Worm (Caenorhabditis elegans) whole organism, L3 larva: ENCODE data around the gene ZK742.4.

Experiments used
- R02D3.7 ChIP-seq: fragments of 150-350 bp; optimal IDR thresholded peaks from 2 replicates; lab custom pipeline; 2014; ENCODE audit warnings: missing biosample characterization, missing genetic modification characterization
- ZK546.5 ChIP-seq: sonication (generic microtip); optimal IDR thresholded peaks from 2 replicates; lab custom pipeline; 2017; ENCODE audit warnings: missing biosample characterization, missing genetic modification characterization
- aly-2 ChIP-seq: fragments of 150-350 bp; optimal IDR thresholded peaks from 2 replicates; lab custom pipeline; 2014; ENCODE audit warnings: missing biosample characterization, missing genetic modification characterization
- ama-1 ChIP-seq: fragments of 150-350 bp; optimal IDR thresholded peaks from 2 replicates; lab custom pipeline; 2018
- ceh-16 ChIP-seq: sonication (generic microtip); optimal IDR thresholded peaks from 2 replicates; lab custom pipeline; 2017; ENCODE audit warnings: missing biosample characterization, missing genetic modification characterization
- ceh-28 ChIP-seq: fragments of 150-350 bp; optimal IDR thresholded peaks from 2 replicates; lab custom pipeline; 2014; ENCODE audit warnings: missing biosample characterization, missing genetic modification reagents, missing genetic modification characterization
- ceh-82 ChIP-seq: fragments of 150-350 bp; optimal IDR thresholded peaks from 2 replicates; lab custom pipeline; 2014; ENCODE audit warnings: missing biosample characterization, missing genetic modification characterization
- ceh-9 ChIP-seq: sonication (generic microtip); optimal IDR thresholded peaks from 2 replicates; lab custom pipeline; 2018; ENCODE audit warnings: missing biosample characterization, missing genetic modification characterization
- daf-12 ChIP-seq: fragments of 150-350 bp; optimal IDR thresholded peaks from 2 replicates; lab custom pipeline; 2014; ENCODE audit warnings: missing biosample characterization, missing genetic modification reagents, missing genetic modification characterization
- egl-27 ChIP-seq: sonication (generic microtip); optimal IDR thresholded peaks from 4 replicates; lab custom pipeline; 2017; ENCODE audit warnings: missing biosample characterization, missing genetic modification reagents, missing genetic modification characterization
- egl-5 ChIP-seq: fragments of 150-350 bp; optimal IDR thresholded peaks from 2 replicates; lab custom pipeline; 2017; ENCODE audit warnings: missing biosample characterization, missing genetic modification reagents, missing genetic modification characterization, inconsistent platforms
- elt-1 ChIP-seq: fragments of 150-350 bp; optimal IDR thresholded peaks from 2 replicates; lab custom pipeline; 2014; ENCODE audit warnings: missing biosample characterization, missing genetic modification characterization
- elt-2 ChIP-seq: sonication (generic microtip); optimal IDR thresholded peaks from 2 replicates; lab custom pipeline; 2016; ENCODE audit warnings: missing genetic modification reagents, mild to moderate bottlenecking, missing genetic modification characterization, missing compliant biosample characterization
- elt-3 ChIP-seq, 3 experiments: fragments of 150-350 bp in 1 of 3; sonication (generic microtip) in 2 of 3; optimal IDR thresholded peaks; 2 replicates in 2 of 3; 4 replicates in 1 of 3; lab custom pipeline; 2014 to 2017; ENCODE audit warnings: missing biosample characterization in 3 of 3, missing genetic modification characterization in 3 of 3
- eor-1 ChIP-seq, 2 experiments: fragments of 150-350 bp; optimal IDR thresholded peaks; 2 replicates each; lab custom pipeline; 2014 to 2018; ENCODE audit warnings: missing biosample characterization in 2 of 2, missing genetic modification characterization in 2 of 2
- fkh-10 ChIP-seq: sonication (generic microtip); optimal IDR thresholded peaks from 2 replicates; lab custom pipeline; 2017; ENCODE audit warnings: missing biosample characterization, missing genetic modification reagents, missing genetic modification characterization
- fkh-2 ChIP-seq: fragments of 150-350 bp; optimal IDR thresholded peaks from 2 replicates; lab custom pipeline; 2014; ENCODE audit warnings: missing biosample characterization, missing genetic modification reagents, missing genetic modification characterization
- fos-1 ChIP-seq: fragments of 150-350 bp; optimal IDR thresholded peaks from 2 replicates; lab custom pipeline; 2014; ENCODE audit warnings: missing biosample characterization, missing genetic modification characterization
- hmg-11 ChIP-seq: sonication (generic microtip); optimal IDR thresholded peaks from 2 replicates; lab custom pipeline; 2016; ENCODE audit warnings: missing genetic modification characterization, missing compliant biosample characterization
- jun-1 ChIP-seq: fragments of 150-350 bp; optimal IDR thresholded peaks from 2 replicates; lab custom pipeline; 2014; ENCODE audit warnings: missing biosample characterization, missing genetic modification reagents, missing genetic modification characterization
- lin-15B ChIP-seq: fragments of 150-350 bp; optimal IDR thresholded peaks from 2 replicates; lab custom pipeline; 2014; ENCODE audit warnings: missing biosample characterization, missing genetic modification characterization
- lin-39 ChIP-seq: fragments of 150-350 bp; optimal IDR thresholded peaks from 2 replicates; lab custom pipeline; 2018; ENCODE audit warnings: missing biosample characterization, missing genetic modification reagents, missing genetic modification characterization
- lsy-12 ChIP-seq: sonication (generic microtip); optimal IDR thresholded peaks from 2 replicates; lab custom pipeline; 2016; ENCODE audit warnings: mild to moderate bottlenecking, missing genetic modification characterization, missing compliant biosample characterization
- mml-1 ChIP-seq: fragments of 150-350 bp; sonication (generic microtip); optimal IDR thresholded peaks from 3 replicates; lab custom pipeline; 2014; ENCODE audit warnings: missing biosample characterization, missing genetic modification characterization
- nfya-1 ChIP-seq: sonication (generic microtip); optimal IDR thresholded peaks from 2 replicates; lab custom pipeline; 2017; ENCODE audit warnings: missing genetic modification characterization, mild to moderate bottlenecking, missing compliant biosample characterization, antibody characterized with exemption, moderate library complexity; ENCODE audit not compliant: insufficient read depth
- nhr-11 ChIP-seq: fragments of 150-350 bp; optimal IDR thresholded peaks from 2 replicates; lab custom pipeline; 2014; ENCODE audit warnings: missing biosample characterization, missing genetic modification characterization
- nhr-12 ChIP-seq: fragments of 150-350 bp; optimal IDR thresholded peaks from 2 replicates; lab custom pipeline; 2014; ENCODE audit warnings: missing biosample characterization, missing genetic modification characterization
- nhr-23 ChIP-seq: fragments of 150-350 bp; optimal IDR thresholded peaks from 2 replicates; lab custom pipeline; 2014; ENCODE audit warnings: missing biosample characterization, missing genetic modification reagents, missing genetic modification characterization
- nhr-237 ChIP-seq: fragments of 150-350 bp; optimal IDR thresholded peaks from 2 replicates; lab custom pipeline; 2014; ENCODE audit warnings: missing biosample characterization, missing genetic modification characterization
- nhr-25 ChIP-seq: sonication (generic microtip); optimal IDR thresholded peaks from 2 replicates; lab custom pipeline; 2017; ENCODE audit warnings: missing biosample characterization, missing genetic modification characterization
- nhr-28 ChIP-seq: fragments of 150-350 bp; optimal IDR thresholded peaks from 2 replicates; lab custom pipeline; 2014; ENCODE audit warnings: missing biosample characterization, missing genetic modification characterization
- nhr-43 ChIP-seq: sonication (generic microtip); optimal IDR thresholded peaks from 2 replicates; lab custom pipeline; 2016; ENCODE audit warnings: mild to moderate bottlenecking, missing genetic modification characterization, missing compliant biosample characterization; ENCODE audit not compliant: poor library complexity, severe bottlenecking
- nhr-67 ChIP-seq: fragments of 150-350 bp; optimal IDR thresholded peaks from 2 replicates; lab custom pipeline; 2014; ENCODE audit warnings: missing biosample characterization, missing genetic modification characterization
- nhr-76 ChIP-seq: fragments of 150-350 bp; sonication (generic microtip); optimal IDR thresholded peaks from 5 replicates; lab custom pipeline; 2014; ENCODE audit warnings: missing biosample characterization, missing genetic modification characterization
- nhr-77 ChIP-seq: fragments of 150-350 bp; optimal IDR thresholded peaks from 2 replicates; lab custom pipeline; 2014; ENCODE audit warnings: missing biosample characterization, missing genetic modification characterization
- pha-4 ChIP-seq: fragments of 150-350 bp; optimal IDR thresholded peaks from 2 replicates; lab custom pipeline; 2014; ENCODE audit warnings: missing biosample characterization, missing genetic modification reagents, missing genetic modification characterization
- pqm-1 ChIP-seq: fragments of 150-350 bp; optimal IDR thresholded peaks from 2 replicates; lab custom pipeline; 2017; ENCODE audit warnings: missing biosample characterization, missing genetic modification characterization, inconsistent platforms
- sea-2 ChIP-seq: fragments of 150-350 bp; sonication (generic microtip); optimal IDR thresholded peaks from 4 replicates; lab custom pipeline; 2014; ENCODE audit warnings: missing biosample characterization, missing genetic modification reagents, missing genetic modification characterization
- skn-1 ChIP-seq: fragments of 150-350 bp; optimal IDR thresholded peaks from 2 replicates; lab custom pipeline; 2014; ENCODE audit warnings: missing biosample characterization, missing genetic modification characterization
- snpc-4 ChIP-seq: fragments of 150-350 bp; optimal IDR thresholded peaks from 2 replicates; lab custom pipeline; 2014; ENCODE audit warnings: missing biosample characterization, missing genetic modification characterization
- tbx-2 ChIP-seq: sonication (generic microtip); optimal IDR thresholded peaks from 2 replicates; lab custom pipeline; 2016; ENCODE audit warnings: mild to moderate bottlenecking, missing genetic modification characterization, missing compliant biosample characterization
- unc-39 ChIP-seq: sonication (generic microtip); optimal IDR thresholded peaks from 4 replicates; lab custom pipeline; 2017; ENCODE audit warnings: missing biosample characterization, missing genetic modification characterization
- unc-62 ChIP-seq: fragments of 150-350 bp; sonication (generic microtip); optimal IDR thresholded peaks from 4 replicates; lab custom pipeline; 2014; ENCODE audit warnings: missing biosample characterization, missing genetic modification reagents, missing genetic modification characterization
- zag-1 ChIP-seq: fragments of 150-350 bp; optimal IDR thresholded peaks from 2 replicates; lab custom pipeline; 2014; ENCODE audit warnings: missing biosample characterization, missing genetic modification characterization
- ztf-11 ChIP-seq: fragments of 150-350 bp; optimal IDR thresholded peaks from 2 replicates; lab custom pipeline; 2014; ENCODE audit warnings: missing biosample characterization, missing genetic modification characterization
- ztf-4 ChIP-seq: fragments of 150-350 bp; optimal IDR thresholded peaks from 2 replicates; lab custom pipeline; 2014; ENCODE audit warnings: missing biosample characterization, missing genetic modification characterization

The ZK742.4 gene

ce11 chrV:7778999-7779398, 32.6 kb downstream of the ZK742.4 start:
- TF ChIP-seq nhr-237 (tag; lab: Kevin White, UChicago) (no peak), R02D3.7 (no peak), snpc-4 (tag; lab: Kevin White, UChicago) (no peak), aly-2 (tag; lab: Kevin White, UChicago) (no peak), mml-1 (tag; lab: Kevin White, UChicago) (no peak), pqm-1 (no peak), tbx-2 (tag; lab: Kevin White, UChicago) (no peak), lsy-12 (no peak), nhr-23 (tag; lab: Kevin White, UChicago) (no peak), ztf-4 (no peak), ZK546.5 (tag; lab: Kevin White, UChicago) (no peak)
- TF ChIP-seq, all 47 proteins: peak for 0

ce11 chrV:7777098-7777497, 34.5 kb downstream of the ZK742.4 start, which contains the start of gene C26F1.3:
Gene C26F1.3 (plus strand): TSS chrV:7777300.
- TF ChIP-seq sea-2 (GFP tag; lab: Kevin White, UChicago) (no peak), ceh-82 (no peak), pha-4 (no peak), ceh-28 (tag; lab: Kevin White, UChicago) (no peak), skn-1 (tag; lab: Kevin White, UChicago) (no peak), nhr-77 (tag; lab: Kevin White, UChicago) (no peak), nhr-12 (tag; lab: Kevin White, UChicago) (no peak), jun-1 (tag; lab: Kevin White, UChicago) (no peak), nhr-11 (no peak), mml-1 (tag; lab: Kevin White, UChicago) (no peak), eor-1 (tag; optimal IDR thresholded peaks at IDR 0.05; lab: Kevin White, UChicago) (no peak), nhr-28 (tag; lab: Kevin White, UChicago) (no peak), nhr-67 (tag; lab: Kevin White, UChicago) (no peak), ceh-9 (tag; lab: Kevin White, UChicago) (no peak), ceh-16 (no peak), unc-62 (no peak)

DNA sequence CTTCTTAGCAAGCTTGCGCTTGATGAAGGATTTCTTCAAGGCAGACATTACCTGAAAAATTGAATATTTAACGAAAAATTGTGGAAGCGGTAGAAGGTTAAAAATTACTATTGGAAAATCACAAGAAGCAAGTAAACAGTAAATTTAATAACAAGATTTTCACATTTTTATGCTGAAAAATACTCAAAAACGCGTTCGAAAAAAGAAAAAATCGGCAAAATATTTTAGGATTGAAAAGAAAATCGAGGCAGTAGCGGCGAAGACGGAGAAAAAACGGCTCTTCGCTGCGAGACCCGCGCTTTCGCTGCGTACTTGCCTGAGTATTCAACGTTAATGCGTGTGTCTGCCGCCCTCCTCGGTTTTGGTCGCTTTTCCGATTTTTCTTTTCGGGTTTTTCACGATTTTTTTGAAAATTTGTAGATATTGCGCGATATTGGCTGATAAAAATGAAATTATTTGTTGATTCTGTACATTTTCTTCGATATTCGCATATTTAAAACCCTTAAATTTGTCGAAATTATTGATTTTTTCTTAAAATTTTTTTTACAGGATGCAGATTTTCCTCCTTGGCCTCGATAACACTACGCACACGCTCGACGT, 35.5 kb downstream of the ZK742.4 start, which contains the start of the genes rpl-39 and rps-30:
TSS of gene rpl-39 (minus strand) at position 51 of the 600 bp plus-strand sequence.
TSS of gene rps-30 (plus strand) at position 550 of the 600 bp plus-strand sequence.
- peak; percentile 73 for TF ChIP-seq skn-1 (tag; lab: Kevin White, UChicago)
- peak; percentile 92 for TF ChIP-seq nfya-1 (tag; lab: Kevin White, UChicago)
- peak; percentile 91 for TF ChIP-seq R02D3.7
- peak; percentile 66 for TF ChIP-seq jun-1 (tag; lab: Kevin White, UChicago)
- TF ChIP-seq pqm-1 = peak; percentile 69
- peak; percentile 59 for TF ChIP-seq ama-1 (lab: Kevin White, UChicago)
- no peak for TF ChIP-seq nhr-12 (tag; lab: Kevin White, UChicago)
- no peak for TF ChIP-seq ztf-4
- no peak for TF ChIP-seq ceh-9 (tag; lab: Kevin White, UChicago)
- peak; percentile 70 for TF ChIP-seq lsy-12
- TF ChIP-seq pha-4 = peak; percentile 94
- peak; percentile 19 for TF ChIP-seq fkh-10 (GFP tag; lab: Kevin White, UChicago)
- TF ChIP-seq elt-2 (tag; lab: Kevin White, UChicago) = peak; percentile 65
- TF ChIP-seq elt-1 (tag; lab: Kevin White, UChicago) = peak; percentile 25
- no peak for TF ChIP-seq sea-2 (GFP tag; lab: Kevin White, UChicago)
- TF ChIP-seq hmg-11 (tag; lab: Kevin White, UChicago) = peak; percentile 89
- peak; percentile 88 for TF ChIP-seq nhr-23 (tag; lab: Kevin White, UChicago)
- TF ChIP-seq nhr-77 (tag; lab: Kevin White, UChicago) = peak; percentile 54
- peak; percentile 77 for TF ChIP-seq ceh-82
- TF ChIP-seq zag-1 (tag; lab: Kevin White, UChicago) = no peak
- TF ChIP-seq nhr-237 (tag; lab: Kevin White, UChicago) = no peak
- peak; percentile 91 for TF ChIP-seq lin-15B (tag; lab: Kevin White, UChicago)
- TF ChIP-seq ztf-11 (tag; lab: Kevin White, UChicago) = no peak
- TF ChIP-seq egl-27 (tag; lab: Kevin White, UChicago) = no peak
- TF ChIP-seq mml-1 (tag; lab: Kevin White, UChicago) = no peak
- TF ChIP-seq ZK546.5 (tag; lab: Kevin White, UChicago) = no peak
- TF ChIP-seq unc-39 = no peak
- no peak for TF ChIP-seq daf-12 (tag; lab: Kevin White, UChicago)
- no peak for TF ChIP-seq eor-1 (tag; optimal IDR thresholded peaks at IDR 0.05; lab: Kevin White, UChicago)
- TF ChIP-seq nhr-28 (tag; lab: Kevin White, UChicago) = no peak
- TF ChIP-seq egl-5 (tag; lab: Kevin White, UChicago) = no peak
- peak; percentile 93 for TF ChIP-seq lin-39 (tag; lab: Kevin White, UChicago)
- TF ChIP-seq aly-2 (tag; lab: Kevin White, UChicago) = no peak
- no peak for TF ChIP-seq fos-1
- peak; percentile 43 for TF ChIP-seq ceh-28 (tag; lab: Kevin White, UChicago)
- no peak for TF ChIP-seq fkh-2 (tag; lab: Kevin White, UChicago)
- peak; percentile 88 for TF ChIP-seq nhr-25
- TF ChIP-seq ceh-16 = no peak
- no peak for TF ChIP-seq nhr-67 (tag; lab: Kevin White, UChicago)
- no peak for TF ChIP-seq nhr-76 (tag; lab: Kevin White, UChicago)
- TF ChIP-seq tbx-2 (tag; lab: Kevin White, UChicago) = peak; percentile 41
- no peak for TF ChIP-seq unc-62
- peak in 1 of 3 experiments; percentile 77 for TF ChIP-seq elt-3 (tag; optimal IDR thresholded peaks at IDR 0.05; lab: Kevin White, UChicago)
- TF ChIP-seq nhr-43 = peak; percentile 49
